Worm (Caenorhabditis elegans) whole organism, young adult: Measurements from ENCODE around the gene Y50D4A.5.

ENCODE experiments used
- B0019.2 ChIP-seq: fragments of 200-800 bp; sonication (Bioruptor generic); conservative IDR thresholded peaks from 2 replicates; pipeline ENCODE4 v1.3.6; 2022; ENCODE audit warnings: missing genetic modification reagents, missing genetic modification characterization, missing compliant biosample characterization
- B0261.1 ChIP-seq: sonication (generic microtip); optimal IDR thresholded peaks from 2 replicates; lab custom pipeline; 2016; ENCODE audit warnings: mild to moderate bottlenecking, missing genetic modification characterization, moderate library complexity, missing compliant biosample characterization
- C17E4.6 ChIP-seq: fragments of 200-800 bp; sonication (Bioruptor generic); IDR thresholded peaks from 2 replicates; pipeline ENCODE4 v1.3.6; 2022; ENCODE audit warnings: missing genetic modification reagents, missing genetic modification characterization, missing compliant biosample characterization
- D2030.7 ChIP-seq: fragments of 200-800 bp; sonication (Bioruptor generic); IDR thresholded peaks from 2 replicates; pipeline ENCODE4 v1.3.6; 2022; ENCODE audit warnings: missing genetic modification reagents, missing genetic modification characterization, missing compliant biosample characterization
- K11D2.4 ChIP-seq: fragments of 200-800 bp; sonication (Bioruptor generic); IDR thresholded peaks from 2 replicates; pipeline ENCODE4 v1.3.6; 2022; ENCODE audit warnings: missing genetic modification reagents, missing genetic modification characterization, missing compliant biosample characterization
- K12H6.12 ChIP-seq: fragments of 200-800 bp; sonication (Bioruptor generic); optimal IDR thresholded peaks from 2 replicates; lab custom pipeline; 2018; ENCODE audit warnings: mild to moderate bottlenecking, missing genetic modification characterization, missing compliant biosample characterization
- Y67H2A.10 ChIP-seq: fragments of 200-800 bp; sonication (Bioruptor generic); conservative IDR thresholded peaks from 2 replicates; pipeline ENCODE4 v1.3.6; 2022; ENCODE audit warnings: missing genetic modification reagents, missing genetic modification characterization, missing compliant biosample characterization
- aptf-2 ChIP-seq: fragments of 200-800 bp; sonication (Bioruptor generic); conservative IDR thresholded peaks from 2 replicates; pipeline ENCODE4 v1.3.6; 2022; ENCODE audit warnings: missing genetic modification reagents, missing genetic modification characterization, missing compliant biosample characterization
- athp-1 ChIP-seq: sonication (generic microtip); optimal IDR thresholded peaks from 2 replicates; lab custom pipeline; 2017; ENCODE audit warnings: mild to moderate bottlenecking, missing genetic modification characterization, missing compliant biosample characterization
- attf-3 ChIP-seq: fragments of 200-800 bp; sonication (Bioruptor generic); conservative IDR thresholded peaks from 2 replicates; pipeline ENCODE4 v1.3.6; 2022; ENCODE audit warnings: missing genetic modification reagents, missing genetic modification characterization, missing compliant biosample characterization
- attf-5 ChIP-seq: fragments of 200-800 bp; sonication (Bioruptor generic); optimal IDR thresholded peaks from 2 replicates; lab custom pipeline; 2018; ENCODE audit warnings: mild to moderate bottlenecking, missing genetic modification characterization, missing compliant biosample characterization
- bed-1 ChIP-seq: fragments of 200-800 bp; sonication (Bioruptor generic); IDR thresholded peaks from 2 replicates; pipeline ENCODE4 v1.3.6; 2022; ENCODE audit warnings: missing genetic modification reagents, missing genetic modification characterization, missing compliant biosample characterization
- ccch-3 ChIP-seq: fragments of 200-800 bp; sonication (Bioruptor generic); optimal IDR thresholded peaks from 2 replicates; lab custom pipeline; 2018; ENCODE audit warnings: mild to moderate bottlenecking, missing genetic modification characterization, missing compliant biosample characterization
- ceh-100 ChIP-seq: fragments of 200-800 bp; sonication (Bioruptor generic); IDR thresholded peaks from 2 replicates; pipeline ENCODE4 v1.3.6; 2022; ENCODE audit warnings: missing genetic modification reagents, missing genetic modification characterization, missing compliant biosample characterization
- ceh-27 ChIP-seq: fragments of 200-800 bp; sonication (Bioruptor generic); optimal IDR thresholded peaks from 2 replicates; lab custom pipeline; 2018; ENCODE audit warnings: mild to moderate bottlenecking, missing genetic modification characterization, moderate library complexity, missing compliant biosample characterization
- ceh-91 ChIP-seq: fragments of 200-800 bp; sonication (Bioruptor generic); IDR thresholded peaks from 2 replicates; pipeline ENCODE4 v1.3.6; 2022; ENCODE audit warnings: missing genetic modification reagents, missing genetic modification characterization, missing compliant biosample characterization
- dox-1 ChIP-seq: fragments of 200-800 bp; sonication (Bioruptor generic); IDR thresholded peaks from 2 replicates; pipeline ENCODE4 v1.3.6; 2022; ENCODE audit warnings: missing genetic modification reagents, missing genetic modification characterization, missing compliant biosample characterization
- efl-1 ChIP-seq: fragments of 150-350 bp; optimal IDR thresholded peaks from 2 replicates; lab custom pipeline; 2014; ENCODE audit warnings: missing biosample characterization, missing genetic modification reagents, missing genetic modification characterization
- egl-44 ChIP-seq: fragments of 200-800 bp; sonication (Bioruptor generic); IDR thresholded peaks from 2 replicates; pipeline ENCODE4 v1.3.6; 2022; ENCODE audit warnings: missing genetic modification reagents, missing genetic modification characterization, missing compliant biosample characterization
- egrh-3 ChIP-seq: fragments of 200-800 bp; sonication (Bioruptor generic); IDR thresholded peaks from 2 replicates; pipeline ENCODE4 v1.3.6; 2022; ENCODE audit warnings: missing genetic modification reagents, missing genetic modification characterization, missing compliant biosample characterization
- ekl-4 ChIP-seq: fragments of 200-800 bp; sonication (Bioruptor generic); IDR thresholded peaks from 2 replicates; pipeline ENCODE4 v1.3.6; 2022; ENCODE audit warnings: missing genetic modification reagents, missing genetic modification characterization, missing compliant biosample characterization
- gei-17 ChIP-seq: fragments of 200-800 bp; sonication (Bioruptor generic); optimal IDR thresholded peaks from 2 replicates; lab custom pipeline; 2018; ENCODE audit warnings: mild to moderate bottlenecking, missing genetic modification characterization, missing compliant biosample characterization
- hmg-1.2 ChIP-seq: fragments of 200-800 bp; sonication (Bioruptor generic); IDR thresholded peaks from 2 replicates; pipeline ENCODE4 v1.3.6; 2022; ENCODE audit warnings: missing genetic modification reagents, missing genetic modification characterization, missing compliant biosample characterization
- hmg-20 ChIP-seq: fragments of 200-800 bp; sonication (Bioruptor generic); IDR thresholded peaks from 2 replicates; pipeline ENCODE4 v1.3.6; 2022; ENCODE audit warnings: missing genetic modification reagents, missing genetic modification characterization, missing compliant biosample characterization
- lin-40 ChIP-seq: sonication (generic microtip); optimal IDR thresholded peaks from 2 replicates; lab custom pipeline; 2016; ENCODE audit warnings: missing genetic modification characterization, mild to moderate bottlenecking, missing compliant biosample characterization, missing genotype, missing genetic modification reagents
- lin-54 ChIP-seq: fragments of 200-800 bp; sonication (Bioruptor generic); optimal IDR thresholded peaks from 2 replicates; lab custom pipeline; 2018; ENCODE audit warnings: mild to moderate bottlenecking, missing genetic modification characterization, missing compliant biosample characterization
- lsl-1 ChIP-seq: fragments of 200-800 bp; sonication (Bioruptor generic); optimal IDR thresholded peaks from 2 replicates; lab custom pipeline; 2018; ENCODE audit warnings: mild to moderate bottlenecking, missing genetic modification characterization, moderate library complexity, missing compliant biosample characterization
- madf-10 ChIP-seq: sonication (generic microtip); optimal IDR thresholded peaks from 2 replicates; lab custom pipeline; 2016; ENCODE audit warnings: mild to moderate bottlenecking, missing genetic modification characterization, missing compliant biosample characterization
- madf-6 ChIP-seq: fragments of 200-800 bp; sonication (Bioruptor generic); IDR thresholded peaks from 2 replicates; pipeline ENCODE4 v1.3.6; 2022; ENCODE audit warnings: missing genetic modification reagents, missing genetic modification characterization, missing compliant biosample characterization
- madf-8 ChIP-seq: fragments of 200-800 bp; sonication (Bioruptor generic); conservative IDR thresholded peaks from 2 replicates; pipeline ENCODE4 v1.3.6; 2022; ENCODE audit warnings: missing genetic modification reagents, missing genetic modification characterization, missing compliant biosample characterization
- mcd-1 ChIP-seq: fragments of 200-800 bp; sonication (Bioruptor generic); IDR thresholded peaks from 2 replicates; pipeline ENCODE4 v1.3.6; 2022; ENCODE audit warnings: missing genetic modification reagents, missing genetic modification characterization, missing compliant biosample characterization
- pbrm-1 ChIP-seq: fragments of 200-800 bp; sonication (Bioruptor generic); IDR thresholded peaks from 2 replicates; pipeline ENCODE4 v1.3.6; 2022; ENCODE audit warnings: missing genetic modification reagents, missing genetic modification characterization, missing compliant biosample characterization
- rcor-1 ChIP-seq: fragments of 200-800 bp; sonication (Bioruptor generic); IDR thresholded peaks from 2 replicates; pipeline ENCODE4 v1.3.6; 2022; ENCODE audit warnings: missing genetic modification reagents, missing genetic modification characterization, missing compliant biosample characterization
- rec-8 ChIP-seq, 2 experiments: sonication (generic microtip); optimal IDR thresholded peaks; 2 replicates each; lab custom pipeline; 2016; ENCODE audit warnings: mild to moderate bottlenecking in 2 of 2, missing genetic modification characterization in 2 of 2, missing genetic modification reagents in 2 of 2, missing genotype in 2 of 2, missing biosample characterization in 1 of 2, missing compliant biosample characterization in 1 of 2, moderate library complexity in 1 of 2
- snpc-4 ChIP-seq, 5 experiments: fragments of 150-350 bp in 1 of 5; sonication (generic microtip) in 4 of 5; optimal IDR thresholded peaks; 2 replicates each; lab custom pipeline; 2014 to 2018; ENCODE audit warnings: missing genetic modification characterization in 5 of 5, missing biosample characterization in 3 of 5, antibody characterized with exemption in 2 of 5, mild to moderate bottlenecking in 2 of 5, missing compliant biosample characterization in 2 of 5, missing genotype in 2 of 5, moderate library complexity in 2 of 5, missing genetic modification reagents in 1 of 5
- unc-130 ChIP-seq: sonication (generic microtip); optimal IDR thresholded peaks from 2 replicates; lab custom pipeline; 2016; ENCODE audit warnings: missing genetic modification reagents, missing genetic modification characterization, missing compliant biosample characterization
- xnd-1 ChIP-seq: sonication (generic microtip); optimal IDR thresholded peaks from 2 replicates; lab custom pipeline; 2016; ENCODE audit warnings: missing genotype, missing genetic modification reagents, missing genetic modification characterization, missing compliant biosample characterization
- zfh-2 ChIP-seq: fragments of 200-800 bp; sonication (Bioruptor generic); conservative IDR thresholded peaks from 2 replicates; pipeline ENCODE4 v1.3.6; 2022; ENCODE audit warnings: missing genetic modification reagents, missing genetic modification characterization, missing compliant biosample characterization
- zim-3 ChIP-seq: sonication (generic microtip); optimal IDR thresholded peaks from 2 replicates; lab custom pipeline; 2017; ENCODE audit warnings: mild to moderate bottlenecking, missing genetic modification characterization, moderate library complexity, missing compliant biosample characterization
- ztf-18 ChIP-seq: sonication (generic microtip); optimal IDR thresholded peaks from 2 replicates; lab custom pipeline; 2016; ENCODE audit warnings: missing genotype, mild to moderate bottlenecking, missing genetic modification characterization, missing compliant biosample characterization
- ztf-25 ChIP-seq: fragments of 200-800 bp; sonication (Bioruptor generic); IDR thresholded peaks from 2 replicates; pipeline ENCODE4 v1.3.6; 2022; ENCODE audit warnings: missing genetic modification reagents, missing genetic modification characterization, missing compliant biosample characterization
- ztf-28 ChIP-seq: fragments of 200-800 bp; sonication (Bioruptor generic); IDR thresholded peaks from 2 replicates; pipeline ENCODE4 v1.3.6; 2022; ENCODE audit warnings: missing genetic modification reagents, missing genetic modification characterization, missing compliant biosample characterization
- ztf-6 ChIP-seq: fragments of 200-800 bp; sonication (Bioruptor generic); IDR thresholded peaks from 2 replicates; pipeline ENCODE4 v1.3.6; 2022; ENCODE audit warnings: missing genetic modification reagents, missing genetic modification characterization, missing compliant biosample characterization

The Y50D4A.5 gene

DNA sequence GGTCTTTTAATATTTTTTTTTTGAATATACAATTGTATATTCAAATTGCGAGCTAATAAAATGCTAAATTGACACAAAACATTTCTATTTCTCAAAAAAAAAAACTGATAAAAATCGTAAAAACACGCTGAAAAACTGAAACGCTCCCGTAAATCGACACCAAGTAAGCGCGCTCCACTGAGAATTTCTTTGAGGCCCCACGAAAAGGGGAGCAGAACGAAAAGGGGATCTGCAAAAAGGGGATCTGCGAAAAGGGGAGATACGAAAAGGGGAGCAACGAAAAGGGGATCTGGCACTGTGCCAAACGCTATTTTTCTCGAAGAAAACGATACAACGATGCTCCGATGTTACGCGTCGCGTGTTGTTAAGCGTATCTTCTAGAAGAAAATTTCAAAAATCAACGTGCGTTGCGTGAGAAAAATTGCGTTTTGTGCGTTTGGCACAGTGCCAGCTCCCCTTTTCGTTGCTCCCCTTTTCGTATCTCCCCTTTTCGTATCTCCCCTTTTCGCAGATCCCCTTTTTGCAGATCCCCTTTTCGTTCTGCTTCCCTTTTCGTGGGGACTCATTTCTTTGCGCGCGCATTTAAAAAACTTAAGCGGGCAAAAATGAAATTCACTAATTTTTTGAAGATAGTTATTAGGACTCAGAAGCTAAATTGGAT lies 9.9 kb upstream of the Y50D4A.5 start (continued):
- TF ChIP-seq hmg-20 (GFP tag; lab: Robert Waterston, UW) (peak; percentile 39; the same call in 1 of the 2 replicates), ceh-100 (GFP tag; lab: Robert Waterston, UW) (peak; percentile 98), K12H6.12 (tag; lab: Kevin White, UChicago) (peak; percentile 17), hmg-1.2 (GFP tag; lab: Robert Waterston, UW) (peak; percentile 31; the same call in 1 of the 2 replicates), madf-8 (GFP tag; lab: Robert Waterston, UW) (peak; percentile 36), lsl-1 (peak; percentile 28), unc-130 (peak; percentile 52), pbrm-1 (GFP tag; lab: Robert Waterston, UW) (peak; percentile 76), attf-3 (peak; percentile 88), K11D2.4 (GFP tag; lab: Robert Waterston, UW) (peak; percentile 73), madf-6 (GFP tag; lab: Robert Waterston, UW) (peak; percentile 45), egl-44 (GFP tag; lab: Robert Waterston, UW) (peak; percentile 50; the same call in 1 of the 2 replicates), ztf-6 (GFP tag; lab: Robert Waterston, UW) (peak; percentile 62; the same call in 1 of the 2 replicates), D2030.7 (peak; percentile 91), ztf-28 (GFP tag; lab: Robert Waterston, UW) (peak; percentile 80), Y67H2A.10 (peak; percentile 21; the same call in 1 of the 2 replicates), ztf-18 (tag; lab: Kevin White, UChicago) (peak; percentile 35), ekl-4 (GFP tag; lab: Robert Waterston, UW) (peak; percentile 71), C17E4.6 (GFP tag; lab: Robert Waterston, UW) (peak; percentile 39; the same call in 1 of the 2 replicates), lin-54 (GFP tag; lab: Kevin White, UChicago) (peak; percentile 77), ceh-27 (GFP tag; lab: Kevin White, UChicago) (peak; percentile 52), dox-1 (GFP tag; lab: Robert Waterston, UW) (peak; percentile 77), madf-10 (tag; lab: Kevin White, UChicago) (peak; percentile 4), ceh-91 (GFP tag; lab: Robert Waterston, UW) (peak; percentile 54), B0019.2 (GFP tag; lab: Robert Waterston, UW) (peak; percentile 71; the same call in 1 of the 2 replicates), lin-40 (tag; lab: Kevin White, UChicago) (peak; percentile 34), rec-8 (tag; optimal IDR thresholded peaks at IDR 0.05; lab: Kevin White, UChicago) (peak in 1 of 2 experiments; percentile 22), aptf-2 (0 out of 2 replicates have a peak, but pooled peaks have one; percentile 10), zfh-2 (GFP tag; lab: Robert Waterston, UW) (peak; percentile 48; the same call in 1 of the 2 replicates), attf-5 (GFP tag; lab: Kevin White, UChicago) (peak; percentile 85), rcor-1 (GFP tag; lab: Robert Waterston, UW) (peak; percentile 63)

DNA sequence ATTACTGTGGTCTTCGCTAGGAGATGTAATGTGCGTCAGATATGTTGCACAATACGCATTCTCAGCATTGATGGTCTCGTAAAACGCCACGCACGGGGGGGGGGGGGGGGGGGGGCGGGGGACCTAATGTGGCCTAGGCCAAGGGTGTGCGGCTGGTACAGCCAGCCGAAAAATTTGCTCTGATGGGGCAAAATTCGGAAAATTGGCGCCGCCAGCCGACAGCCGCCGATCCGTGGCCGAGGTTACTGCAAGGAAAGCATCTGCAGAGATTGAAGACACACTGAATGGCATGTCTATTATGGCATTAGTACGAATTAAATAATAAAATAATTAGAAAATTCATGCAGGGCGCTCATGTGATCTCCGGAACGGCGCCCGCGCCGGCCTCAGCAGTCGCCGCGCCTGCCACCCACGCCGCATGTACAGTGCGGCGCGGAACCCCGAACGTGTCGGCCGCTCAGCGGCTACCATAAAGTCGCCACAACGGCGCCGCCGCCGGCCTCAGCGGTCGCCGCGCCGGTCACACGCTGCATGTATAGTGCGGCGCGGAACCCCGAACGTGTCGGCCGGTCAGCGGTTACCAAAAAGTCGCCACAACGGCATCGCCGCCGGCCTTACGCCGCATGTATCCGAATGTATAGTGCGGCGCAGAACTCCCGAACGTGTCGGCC lies 7.8 kb upstream of the Y50D4A.5 start, which contains the start of gene Y50D4A.6:
Gene Y50D4A.6 (minus strand): TSS at position 51 of the 671 bp plus-strand sequence.
- TF ChIP-seq ccch-3 (no peak), snpc-4 (GFP tag; optimal IDR thresholded peaks at IDR 0.05; lab: Kevin White, UChicago) (no peak), snpc-4 (tag; optimal IDR thresholded peaks at IDR 0.05; lab: Kevin White, UChicago) (peak in 2 of 4 experiments; percentile 31 to 54), bed-1 (GFP tag; lab: Robert Waterston, UW) (no peak), efl-1 (GFP tag; lab: Kevin White, UChicago) (no peak), egrh-3 (GFP tag; lab: Robert Waterston, UW) (peak; percentile 95), attf-5 (GFP tag; lab: Kevin White, UChicago) (no peak), athp-1 (tag; lab: Kevin White, UChicago) (no peak), gei-17 (no peak), xnd-1 (no peak), zim-3 (tag; lab: Kevin White, UChicago) (no peak), B0261.1 (tag; lab: Kevin White, UChicago) (no peak), zfh-2 (GFP tag; lab: Robert Waterston, UW) (peak; percentile 93), mcd-1 (GFP tag; lab: Robert Waterston, UW) (no peak), ztf-25 (GFP tag; lab: Robert Waterston, UW) (no peak), ztf-18 (tag; lab: Kevin White, UChicago) (no peak), hmg-1.2 (GFP tag; lab: Robert Waterston, UW) (peak; percentile 36)
